ENCODE assay signal across 1 fruit fly cellular context in the genomic region with DNA sequence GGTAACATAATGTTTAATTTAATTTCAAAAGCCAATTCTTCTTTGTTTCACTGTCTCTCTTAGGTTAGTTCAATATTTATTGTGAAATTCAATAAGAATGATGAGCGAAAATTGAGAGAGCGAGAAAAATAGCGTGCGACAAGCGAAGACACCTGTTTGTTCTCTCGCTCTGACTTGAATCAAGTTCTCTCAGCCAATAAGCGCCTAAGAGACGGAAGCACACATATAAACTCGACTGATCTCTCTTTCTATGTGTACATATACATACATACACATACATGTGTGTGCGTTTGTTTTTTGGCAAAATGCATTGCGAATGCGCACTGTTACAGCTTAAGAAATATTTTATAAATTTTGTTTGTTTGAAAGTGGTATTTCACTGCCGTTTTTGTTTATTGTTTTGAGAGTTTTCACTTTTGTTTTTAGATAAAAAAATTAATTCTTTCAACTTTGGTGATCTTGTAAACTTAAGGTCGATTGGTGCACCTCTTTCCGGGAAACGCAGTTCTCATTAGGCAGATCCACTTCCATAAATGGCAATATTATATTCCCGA.
TF ChIP-seq lines count a peak whose summit lies in the region.

No protein-coding gene starts in this region.

TF ChIP-seq in whole organism, embryonic, 481 proteins besides CTCF, POLR2A, EP300 and RAD21 (continued from another document):
- no peak for TF ChIP-seq CG13424 (tag; optimal IDR thresholded peaks at IDR 0.05; lab: Kevin White, UChicago)
- TF ChIP-seq CG16813 (GFP tag; IDR thresholded peaks at IDR 0.05; lab: Robert Waterston, UW; ENCODE audit: partially characterized antibody) = no peak
- no peak for TF ChIP-seq ssp (GFP tag; IDR thresholded peaks at IDR 0.05; lab: Robert Waterston, UW)
- TF ChIP-seq z (GFP tag; IDR thresholded peaks at IDR 0.05; lab: Robert Waterston, UW) = no peak
- no peak for TF ChIP-seq MBD-R2 (GFP tag; IDR thresholded peaks at IDR 0.05; lab: Robert Waterston, UW)
- TF ChIP-seq CG1792 (GFP tag; optimal IDR thresholded peaks at IDR 0.05; lab: Kevin White, UChicago) = no peak
- TF ChIP-seq abd-A (tag; optimal IDR thresholded peaks at IDR 0.05; lab: Kevin White, UChicago) = no peak
- peak; percentile 84 for TF ChIP-seq kah (GFP tag; optimal IDR thresholded peaks at IDR 0.05; lab: Kevin White, UChicago)
- TF ChIP-seq CG30403 (GFP tag; optimal IDR thresholded peaks at IDR 0.05; lab: Kevin White, UChicago) = no peak
- TF ChIP-seq CG6272 (GFP tag; IDR thresholded peaks at IDR 0.05; lab: Robert Waterston, UW) = no peak
- TF ChIP-seq grn (GFP tag; optimal IDR thresholded peaks at IDR 0.05; lab: Kevin White, UChicago) = no peak
- TF ChIP-seq CG11696 (GFP tag; IDR thresholded peaks at IDR 0.05; lab: Robert Waterston, UW) = no peak
- TF ChIP-seq Sox102F (GFP tag; optimal IDR thresholded peaks at IDR 0.05; lab: Kevin White, UChicago) = no peak
- no peak for TF ChIP-seq CG6689 (GFP tag; IDR thresholded peaks at IDR 0.05; lab: Robert Waterston, UW)
- no peak for TF ChIP-seq Kr (GFP tag; optimal IDR thresholded peaks at IDR 0.05; lab: Kevin White, UChicago)
- TF ChIP-seq sug (tag; optimal IDR thresholded peaks at IDR 0.05; lab: Kevin White, UChicago) = no peak
- TF ChIP-seq pfk (GFP tag; optimal IDR thresholded peaks at IDR 0.05; lab: Kevin White, UChicago) = no peak
- TF ChIP-seq CG9817 (tag; optimal IDR thresholded peaks at IDR 0.05; lab: Kevin White, UChicago) = no peak
- TF ChIP-seq sens (GFP tag; lab: Kevin White, UChicago) = peak; percentile 55
- TF ChIP-seq H2.0 (GFP tag; IDR thresholded peaks at IDR 0.05; lab: Robert Waterston, UW) = no peak
- TF ChIP-seq Sox100B (GFP tag; optimal IDR thresholded peaks at IDR 0.05; lab: Kevin White, UChicago) = peak; percentile 11
- peak; percentile 56 for TF ChIP-seq lbe (GFP tag; optimal IDR thresholded peaks at IDR 0.05; lab: Kevin White, UChicago)
- TF ChIP-seq CG3995 (GFP tag; optimal IDR thresholded peaks at IDR 0.05; lab: Kevin White, UChicago) = no peak
- no peak for TF ChIP-seq stc (GFP tag; IDR thresholded peaks at IDR 0.05; lab: Robert Waterston, UW)
- no peak for TF ChIP-seq nmo (GFP tag; optimal IDR thresholded peaks at IDR 0.05; lab: Kevin White, UChicago)
- no peak for TF ChIP-seq Doc2 (GFP tag; IDR thresholded peaks at IDR 0.05; lab: Robert Waterston, UW)
- no peak for TF ChIP-seq hkb (optimal IDR thresholded peaks at IDR 0.05; lab: Kevin White, UChicago)
- no peak; the same call in 1 of the 2 replicates for TF ChIP-seq hkb (GFP tag; IDR thresholded peaks at IDR 0.05; lab: Robert Waterston, UW)
- no peak for TF ChIP-seq ttk (GFP tag; IDR thresholded peaks at IDR 0.05; lab: Robert Waterston, UW)
- TF ChIP-seq Fer3 (tag; optimal IDR thresholded peaks at IDR 0.05; lab: Kevin White, UChicago) = no peak
- TF ChIP-seq Hr78 (GFP tag; optimal IDR thresholded peaks at IDR 0.05; lab: Kevin White, UChicago) = no peak
- no peak for TF ChIP-seq Mes4 (GFP tag; optimal IDR thresholded peaks at IDR 0.05; lab: Kevin White, UChicago)
- no peak for TF ChIP-seq Sin3A (optimal IDR thresholded peaks at IDR 0.05; lab: Kevin White, UChicago)
- no peak for TF ChIP-seq fru (optimal IDR thresholded peaks at IDR 0.05; lab: Kevin White, UChicago)
- TF ChIP-seq zen (tag; optimal IDR thresholded peaks at IDR 0.05; lab: Kevin White, UChicago) = no peak
- no peak for TF ChIP-seq amos (GFP tag; IDR thresholded peaks at IDR 0.05; lab: Robert Waterston, UW; ENCODE audit: partially characterized antibody)
- peak; percentile 2 for TF ChIP-seq gsb-n (tag; optimal IDR thresholded peaks at IDR 0.05; lab: Kevin White, UChicago)
- no peak for TF ChIP-seq CG42726 (GFP tag; IDR thresholded peaks at IDR 0.05; lab: Robert Waterston, UW; ENCODE audit: partially characterized antibody)
- TF ChIP-seq Bdp1 (GFP tag; optimal IDR thresholded peaks at IDR 0.05; lab: Kevin White, UChicago) = no peak
- no peak for TF ChIP-seq CG32767 (GFP tag; IDR thresholded peaks at IDR 0.05; lab: Robert Waterston, UW)
- TF ChIP-seq CG7987 (GFP tag; optimal IDR thresholded peaks at IDR 0.05; lab: Kevin White, UChicago) = no peak
- TF ChIP-seq sqz (GFP tag; optimal IDR thresholded peaks at IDR 0.05; lab: Kevin White, UChicago) = no peak
- TF ChIP-seq sob (GFP tag; IDR thresholded peaks at IDR 0.05; lab: Robert Waterston, UW) = no peak
- no peak for TF ChIP-seq CG11504 (tag; optimal IDR thresholded peaks at IDR 0.05; lab: Kevin White, UChicago)
- no peak for TF ChIP-seq Stat92E (GFP tag; optimal IDR thresholded peaks at IDR 0.05; lab: Kevin White, UChicago)
- no peak for TF ChIP-seq ken (GFP tag; IDR thresholded peaks at IDR 0.05; lab: Robert Waterston, UW)
- TF ChIP-seq Nf-YB (GFP tag; optimal IDR thresholded peaks at IDR 0.05; lab: Kevin White, UChicago) = peak; percentile 96
- TF ChIP-seq CG14667 (GFP tag; IDR thresholded peaks at IDR 0.05; lab: Robert Waterston, UW) = no peak
- TF ChIP-seq Oli (tag; optimal IDR thresholded peaks at IDR 0.05; lab: Kevin White, UChicago) = no peak
- TF ChIP-seq Elba2 (GFP tag; optimal IDR thresholded peaks at IDR 0.05; lab: Kevin White, UChicago) = peak; percentile 92
- TF ChIP-seq Xrp1 (GFP tag; IDR thresholded peaks at IDR 0.05; lab: Robert Waterston, UW) = peak; percentile 51
- no peak for TF ChIP-seq chm (GFP tag; IDR thresholded peaks at IDR 0.05; lab: Robert Waterston, UW)
- no peak for TF ChIP-seq pros (GFP tag; optimal IDR thresholded peaks at IDR 0.05; lab: Kevin White, UChicago)
- TF ChIP-seq CG5953 (GFP tag; IDR thresholded peaks at IDR 0.05; lab: Robert Waterston, UW) = no peak
- TF ChIP-seq gcm2 (GFP tag; optimal IDR thresholded peaks at IDR 0.05; lab: Kevin White, UChicago) = no peak
- peak; percentile 12; the same call in 1 of the 3 replicates for TF ChIP-seq CG34422 (GFP tag; IDR thresholded peaks at IDR 0.05; lab: Robert Waterston, UW)
- no peak for TF ChIP-seq CG18764 (GFP tag; optimal IDR thresholded peaks at IDR 0.05; lab: Kevin White, UChicago)
- TF ChIP-seq CG12104 (GFP tag; optimal IDR thresholded peaks at IDR 0.05; lab: Kevin White, UChicago) = no peak
- no peak for TF ChIP-seq CG11093 (GFP tag; IDR thresholded peaks at IDR 0.05; lab: Robert Waterston, UW)
- no peak for TF ChIP-seq Dbx (GFP tag; IDR thresholded peaks at IDR 0.05; lab: Robert Waterston, UW)
- no peak for TF ChIP-seq Bgb (GFP tag; IDR thresholded peaks at IDR 0.05; lab: Robert Waterston, UW; ENCODE audit: partially characterized antibody)
- peak; percentile 3 for TF ChIP-seq CG3163 (GFP tag; optimal IDR thresholded peaks at IDR 0.05; lab: Kevin White, UChicago)
- TF ChIP-seq CG2120 (GFP tag; optimal IDR thresholded peaks at IDR 0.05; lab: Kevin White, UChicago) = no peak
- TF ChIP-seq CG7271 (tag; optimal IDR thresholded peaks at IDR 0.05; lab: Kevin White, UChicago) = no peak
- TF ChIP-seq pan (optimal IDR thresholded peaks at IDR 0.05; lab: Kevin White, UChicago) = no peak
- peak in 1 of 2 experiments; percentile 45 for TF ChIP-seq pan (GFP tag; optimal IDR thresholded peaks at IDR 0.05 in 1 of 2, IDR thresholded peaks at IDR 0.05 in 1 of 2)
- no peak for TF ChIP-seq dpn (GFP tag; optimal IDR thresholded peaks at IDR 0.05; lab: Kevin White, UChicago)
- no peak for TF ChIP-seq YL-1 (GFP tag; optimal IDR thresholded peaks at IDR 0.05; lab: Kevin White, UChicago)
- peak; percentile 53; the same call in 1 of the 3 replicates for TF ChIP-seq ci (GFP tag; IDR thresholded peaks at IDR 0.05; lab: Robert Waterston, UW)
- no peak for TF ChIP-seq MTF-1 (GFP tag; optimal IDR thresholded peaks at IDR 0.05; lab: Kevin White, UChicago; ENCODE audit: borderline replicate concordance)
- TF ChIP-seq CG17568 (GFP tag; optimal IDR thresholded peaks at IDR 0.05; lab: Kevin White, UChicago) = no peak
- no peak for TF ChIP-seq HmgD (GFP tag; optimal IDR thresholded peaks at IDR 0.05; lab: Kevin White, UChicago)
- TF ChIP-seq sc (optimal IDR thresholded peaks at IDR 0.05; lab: Kevin White, UChicago) = no peak
- TF ChIP-seq sc (GFP tag; optimal IDR thresholded peaks at IDR 0.05; lab: Kevin White, UChicago) = no peak
- no peak for TF ChIP-seq CG10959 (GFP tag; IDR thresholded peaks at IDR 0.05; lab: Robert Waterston, UW)
- TF ChIP-seq Gsc (GFP tag; IDR thresholded peaks at IDR 0.05; lab: Robert Waterston, UW) = no peak
- TF ChIP-seq CG32772 (GFP tag; IDR thresholded peaks at IDR 0.05; lab: Robert Waterston, UW) = no peak
- no peak for TF ChIP-seq dmrt11E (tag; optimal IDR thresholded peaks at IDR 0.05; lab: Kevin White, UChicago)
- no peak for TF ChIP-seq ranshi (GFP tag; IDR thresholded peaks at IDR 0.05; lab: Robert Waterston, UW)
- no peak for TF ChIP-seq kay (GFP tag; optimal IDR thresholded peaks at IDR 0.05; lab: Kevin White, UChicago)
- TF ChIP-seq CG1602 (GFP tag; optimal IDR thresholded peaks at IDR 0.05; lab: Kevin White, UChicago) = no peak
- no peak for TF ChIP-seq CG4820 (GFP tag; optimal IDR thresholded peaks at IDR 0.05; lab: Kevin White, UChicago)
- no peak for TF ChIP-seq Hr51 (GFP tag; optimal IDR thresholded peaks at IDR 0.05; lab: Kevin White, UChicago)
- TF ChIP-seq CG10274 (GFP tag; optimal IDR thresholded peaks at IDR 0.05; lab: Kevin White, UChicago) = no peak
- TF ChIP-seq CG2129 (GFP tag; IDR thresholded peaks at IDR 0.05; lab: Robert Waterston, UW; ENCODE audit: partially characterized antibody) = no peak
- no peak for TF ChIP-seq CG31388 (GFP tag; optimal IDR thresholded peaks at IDR 0.05; lab: Kevin White, UChicago)
- no peak for TF ChIP-seq grau (tag; optimal IDR thresholded peaks at IDR 0.05; lab: Kevin White, UChicago)
- no peak for TF ChIP-seq Vsx1 (GFP tag; optimal IDR thresholded peaks at IDR 0.05; lab: Kevin White, UChicago)
- TF ChIP-seq ro (GFP tag; IDR thresholded peaks at IDR 0.05; lab: Robert Waterston, UW) = no peak
- TF ChIP-seq dati (GFP tag; IDR thresholded peaks at IDR 0.05; lab: Robert Waterston, UW) = no peak
- TF ChIP-seq CG15073 (GFP tag; optimal IDR thresholded peaks at IDR 0.05; lab: Kevin White, UChicago) = no peak
- no peak for TF ChIP-seq p53 (GFP tag; optimal IDR thresholded peaks at IDR 0.05; lab: Kevin White, UChicago)
- TF ChIP-seq Lhr (GFP tag; optimal IDR thresholded peaks at IDR 0.05; lab: Kevin White, UChicago) = no peak
- no peak for TF ChIP-seq zf30C (GFP tag; optimal IDR thresholded peaks at IDR 0.05; lab: Kevin White, UChicago)
- no peak for TF ChIP-seq Meics (GFP tag; optimal IDR thresholded peaks at IDR 0.05; lab: Kevin White, UChicago)
- TF ChIP-seq jigr1 (GFP tag; IDR thresholded peaks at IDR 0.05; lab: Robert Waterston, UW) = no peak
- TF ChIP-seq Drgx (GFP tag; IDR thresholded peaks at IDR 0.05; lab: Robert Waterston, UW) = no peak
- TF ChIP-seq sim (GFP tag; IDR thresholded peaks at IDR 0.05; lab: Robert Waterston, UW) = no peak
- no peak for TF ChIP-seq HLH4C (GFP tag; IDR thresholded peaks at IDR 0.05; lab: Robert Waterston, UW; ENCODE audit: partially characterized antibody)
- no peak for TF ChIP-seq Sry-δ (GFP tag; optimal IDR thresholded peaks at IDR 0.05; lab: Kevin White, UChicago)
- no peak for TF ChIP-seq CG14050 (GFP tag; IDR thresholded peaks at IDR 0.05; lab: Robert Waterston, UW)
- no peak for TF ChIP-seq CG10565 (GFP tag; optimal IDR thresholded peaks at IDR 0.05; lab: Kevin White, UChicago)
- TF ChIP-seq CG11085 (GFP tag; IDR thresholded peaks at IDR 0.05; lab: Robert Waterston, UW) = no peak
- no peak for TF ChIP-seq CG12236 (GFP tag; optimal IDR thresholded peaks at IDR 0.05; lab: Kevin White, UChicago)
- TF ChIP-seq HmgZ (tag; optimal IDR thresholded peaks at IDR 0.05; lab: Kevin White, UChicago) = peak; percentile 31
- TF ChIP-seq CG8290 (GFP tag; optimal IDR thresholded peaks at IDR 0.05; lab: Kevin White, UChicago) = no peak
- TF ChIP-seq CG8290 (tag; optimal IDR thresholded peaks at IDR 0.05; lab: Kevin White, UChicago) = peak in 1 of 2 experiments; percentile 2
- no peak for TF ChIP-seq stwl (tag; optimal IDR thresholded peaks at IDR 0.05; lab: Kevin White, UChicago)
- TF ChIP-seq CG33213 (GFP tag; optimal IDR thresholded peaks at IDR 0.05; lab: Kevin White, UChicago) = no peak
- peak; percentile 11 for TF ChIP-seq CG33557 (GFP tag; optimal IDR thresholded peaks at IDR 0.05; lab: Kevin White, UChicago)
- no peak for TF ChIP-seq tio (GFP tag; optimal IDR thresholded peaks at IDR 0.05; lab: Kevin White, UChicago)
- TF ChIP-seq Hmr (GFP tag; optimal IDR thresholded peaks at IDR 0.05; lab: Kevin White, UChicago) = no peak
- no peak for TF ChIP-seq TFAM (GFP tag; optimal IDR thresholded peaks at IDR 0.05; lab: Kevin White, UChicago)
- peak; percentile 58 to 76 for TF ChIP-seq Trl (optimal IDR thresholded peaks at IDR 0.05; lab: Kevin White, UChicago)
- TF ChIP-seq Trl (GFP tag; optimal IDR thresholded peaks at IDR 0.05; lab: Kevin White, UChicago) = no peak
- TF ChIP-seq CG17612 (GFP tag; IDR thresholded peaks at IDR 0.05; lab: Robert Waterston, UW) = no peak
- no peak for TF ChIP-seq Dek (tag; optimal IDR thresholded peaks at IDR 0.05; lab: Kevin White, UChicago)
- no peak for TF ChIP-seq CG3065 (GFP tag; optimal IDR thresholded peaks at IDR 0.05; lab: Kevin White, UChicago)
- TF ChIP-seq CG11560 (tag; IDR thresholded peaks at IDR 0.05; lab: Robert Waterston, UW) = no peak
- peak; percentile 78 for TF ChIP-seq CG8281 (tag; optimal IDR thresholded peaks at IDR 0.05; lab: Kevin White, UChicago)
- no peak for TF ChIP-seq CG6654 (GFP tag; optimal IDR thresholded peaks at IDR 0.05; lab: Kevin White, UChicago)
- no peak for TF ChIP-seq CG7745 (tag; optimal IDR thresholded peaks at IDR 0.05; lab: Kevin White, UChicago)
- TF ChIP-seq E2f2 (GFP tag; IDR thresholded peaks at IDR 0.05; lab: Robert Waterston, UW) = no peak
- no peak for TF ChIP-seq BEAF-32 (GFP tag; optimal IDR thresholded peaks at IDR 0.05; lab: Kevin White, UChicago)
- TF ChIP-seq CG11456 (GFP tag; IDR thresholded peaks at IDR 0.05; lab: Robert Waterston, UW) = no peak
- TF ChIP-seq CG17328 (GFP tag; IDR thresholded peaks at IDR 0.05; lab: Robert Waterston, UW) = no peak
- TF ChIP-seq nom (GFP tag; optimal IDR thresholded peaks at IDR 0.05; lab: Kevin White, UChicago) = peak; percentile 4
